Worm (Caenorhabditis elegans) whole organism, L2 larva: ENCODE measurements around the gene atf-2.
A peak's percentile ranks its signal among the peaks of the same experiment; 100 is the strongest.

Experiments used
- Y55F3AM.14 ChIP-seq: fragments of 200-800 bp; sonication (Bioruptor generic); optimal IDR thresholded peaks from 2 replicates; lab custom pipeline; 2018; ENCODE audit warnings: mild to moderate bottlenecking, missing genetic modification characterization, missing compliant biosample characterization
- aly-2 ChIP-seq: fragments of 150-350 bp; optimal IDR thresholded peaks from 2 replicates; lab custom pipeline; 2014; ENCODE audit warnings: missing biosample characterization, missing genetic modification characterization
- ama-1 ChIP-seq: fragments of 150-350 bp; optimal IDR thresholded peaks from 2 replicates; lab custom pipeline; 2018; ENCODE audit warnings: inconsistent platforms
- ceh-82 ChIP-seq: fragments of 150-350 bp; optimal IDR thresholded peaks from 2 replicates; lab custom pipeline; 2014; ENCODE audit warnings: missing biosample characterization, missing genetic modification characterization
- lsy-2 ChIP-seq, 2 experiments: fragments of 150-350 bp in 1 of 2; sonication (generic microtip) in 1 of 2; optimal IDR thresholded peaks; 2 replicates each; lab custom pipeline; 2014 to 2017; ENCODE audit warnings: missing biosample characterization in 2 of 2, missing genetic modification characterization in 2 of 2
- mbf-1 ChIP-seq: sonication (generic microtip); optimal IDR thresholded peaks from 2 replicates; lab custom pipeline; 2017; ENCODE audit warnings: missing biosample characterization, missing genetic modification characterization
- nhr-10 ChIP-seq: sonication (generic microtip); optimal IDR thresholded peaks from 2 replicates; lab custom pipeline; 2017; ENCODE audit warnings: missing biosample characterization, missing genetic modification characterization
- nhr-11 ChIP-seq: fragments of 150-350 bp; optimal IDR thresholded peaks from 2 replicates; lab custom pipeline; 2014; ENCODE audit warnings: missing biosample characterization, missing genetic modification characterization
- nhr-12 ChIP-seq: fragments of 150-350 bp; optimal IDR thresholded peaks from 2 replicates; lab custom pipeline; 2014; ENCODE audit warnings: missing biosample characterization, missing genetic modification characterization

DNA sequence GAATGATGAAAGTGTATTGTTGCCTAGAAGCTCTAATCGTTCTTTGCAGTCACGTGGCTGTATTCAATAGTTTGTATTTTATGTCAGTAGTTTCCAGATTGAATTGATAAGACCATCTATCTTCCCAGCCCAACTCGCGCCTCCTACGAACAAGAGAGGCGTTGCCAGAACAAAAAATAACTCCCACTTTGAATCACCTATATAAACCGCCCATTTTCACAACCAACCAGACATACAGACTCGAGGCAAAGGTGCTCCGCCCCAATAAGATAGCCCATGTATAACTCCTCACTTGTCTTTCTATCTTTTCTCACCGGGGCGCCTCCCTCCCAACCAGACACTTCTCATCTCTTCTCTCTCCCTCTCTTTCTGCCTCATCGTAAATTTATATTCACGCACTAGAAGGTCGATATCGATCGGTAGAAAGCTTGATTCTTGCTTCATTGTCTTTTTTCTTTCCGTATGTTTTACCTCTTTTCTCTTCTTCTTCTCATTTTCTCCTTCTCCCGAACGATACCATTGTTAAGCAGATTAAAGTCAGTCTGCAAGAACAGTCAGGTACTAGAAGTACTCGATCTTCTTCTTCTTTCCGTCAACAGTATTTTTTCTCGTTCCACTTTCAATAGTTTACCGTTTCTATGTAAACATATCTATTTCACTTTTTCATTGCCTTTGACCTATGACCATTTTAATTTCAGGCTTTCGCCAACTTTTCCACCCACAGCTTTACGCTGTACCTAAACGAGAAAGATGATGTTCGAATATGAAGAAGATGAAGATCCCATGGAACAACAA, 8.2 kb upstream of the atf-2 start, which contains the start of gene mak-1:
- TF ChIP-seq Y55F3AM.14 (GFP tag; lab: Kevin White, UChicago) = no peak
- no peak for TF ChIP-seq mbf-1 (tag; lab: Kevin White, UChicago)
- peak; percentile 92 for TF ChIP-seq ama-1 (lab: Kevin White, UChicago)
- no peak for TF ChIP-seq lsy-2 (tag; optimal IDR thresholded peaks at IDR 0.05; lab: Kevin White, UChicago)
- TF ChIP-seq nhr-11 (tag; lab: Kevin White, UChicago) = no peak
- no peak for TF ChIP-seq aly-2
- no peak for TF ChIP-seq nhr-12 (tag; lab: Kevin White, UChicago)
- TF ChIP-seq nhr-10 = no peak
- no peak for TF ChIP-seq ceh-82 (tag; lab: Kevin White, UChicago)
